Fruit fly (Drosophila melanogaster) Kc167 (cell line): ENCODE data around the gene Dad1.

Experiments
- Sin3A ChIP-seq: fragments of >200 bp; optimal IDR thresholded peaks from 2 replicates; lab custom pipeline; 2018; ENCODE audit warnings: missing external identifiers
- h ChIP-seq: fragments of >200 bp; optimal IDR thresholded peaks from 3 replicates; lab custom pipeline; 2018; ENCODE audit warnings: missing external identifiers
- insv ChIP-seq: fragments of >200 bp; optimal IDR thresholded peaks from 3 replicates; lab custom pipeline; 2018; ENCODE audit warnings: missing external identifiers
- psq ChIP-seq: fragments of >200 bp; optimal IDR thresholded peaks from 2 replicates; lab custom pipeline; 2017; ENCODE audit warnings: missing external identifiers

dm6 chr2L:8417562-8417961 lies 33.6 kb upstream of the Dad1 start:
- TF ChIP-seq Sin3A (lab: Kevin White, UChicago) (no peak), psq (lab: Kevin White, UChicago) (no peak), insv (lab: Kevin White, UChicago) (no peak), h (lab: Kevin White, UChicago) (no peak)
